Fruit fly (Drosophila melanogaster) S2 (cell line): Measurements from ENCODE around the gene Cyp12e1.

ENCODE experiments used
- CG8478 ChIP-seq: fragments of >200 bp; optimal IDR thresholded peaks from 2 replicates; lab custom pipeline; 2018
- CTCF ChIP-seq, 2 experiments: fragments of >200 bp; optimal IDR thresholded peaks; 2 replicates each; lab custom pipeline; 2018

DNA sequence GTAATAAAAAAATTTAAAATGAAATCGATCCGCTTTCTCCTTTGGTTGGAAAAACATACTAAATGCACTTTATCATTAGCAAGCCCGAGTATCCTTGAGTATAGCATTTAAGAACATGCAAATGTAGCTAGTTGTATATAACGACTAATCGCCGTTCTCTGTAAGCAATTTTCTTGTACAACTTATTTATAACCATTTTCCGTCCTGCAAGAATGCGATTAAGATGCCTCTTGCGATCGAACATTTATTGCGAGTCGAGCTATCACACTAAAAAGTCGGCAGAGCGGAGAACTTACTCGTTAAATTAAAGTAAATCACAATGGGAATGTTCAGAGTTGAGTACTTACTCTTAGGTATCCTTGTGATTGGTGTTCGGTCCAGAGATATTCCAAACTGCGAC lies 33.9 kb upstream of the Cyp12e1 start, which contains the start of gene mthl11:
- TF ChIP-seq CG8478 (lab: Kevin White, UChicago) (no peak), CTCF (optimal IDR thresholded peaks at IDR 0.05; lab: Kevin White, UChicago) (no peak)
